Worm (Caenorhabditis elegans): Measurements from ENCODE around the gene Y51A2B.4.

- TF ChIP-seq unc-39 (tag; optimal IDR thresholded peaks at IDR 0.05): no peak
- no peak for TF ChIP-seq elt-1 (tag; optimal IDR thresholded peaks at IDR 0.05)
- no peak for TF ChIP-seq ama-1 (optimal IDR thresholded peaks at IDR 0.05)
- TF ChIP-seq nhr-11 (tag; optimal IDR thresholded peaks at IDR 0.05): no peak
- TF ChIP-seq nhr-237 (tag; optimal IDR thresholded peaks at IDR 0.05): no peak
Measured at ce11 chrV:18355742-18356141, 33.2 kb downstream of the Y51A2B.4 start, which contains the start of gene C08E8.2.
